Fruit fly (Drosophila melanogaster): ENCODE data around the gene Cp36.

- no peak for TF ChIP-seq psq (optimal IDR thresholded peaks at IDR 0.05)
- TF ChIP-seq h (optimal IDR thresholded peaks at IDR 0.05) = no peak
Measured at dm6 chrX:8502053-8502452, 22.9 kb downstream of the Cp36 start.

All from Kc167 (cell line).